Worm (Caenorhabditis elegans): Measurements from ENCODE around the gene T05D4.5.

The T05D4.5 gene

ce11 chrIII:13556039-13556438, 24.6 kb upstream of the T05D4.5 start:
- TF ChIP-seq cnd-1 (tag; optimal IDR thresholded peaks at IDR 0.05) (no peak), unc-120 (tag; optimal IDR thresholded peaks at IDR 0.05; ENCODE audit: poor library complexity, severe bottlenecking) (no peak)

ce11 chrIII:13560715-13561114, 19.9 kb upstream of the T05D4.5 start:
- no peak for TF ChIP-seq mep-1 (tag; optimal IDR thresholded peaks at IDR 0.05)
- TF ChIP-seq blmp-1 (tag; optimal IDR thresholded peaks at IDR 0.05): peak; percentile 91
- TF ChIP-seq ceh-39 (tag; optimal IDR thresholded peaks at IDR 0.05): no peak
- no peak for TF ChIP-seq drap-1 (GFP tag; optimal IDR thresholded peaks at IDR 0.05)
- TF ChIP-seq lin-13 (tag; optimal IDR thresholded peaks at IDR 0.05): no peak
- peak; percentile 67 for TF ChIP-seq ham-2 (GFP tag; optimal IDR thresholded peaks at IDR 0.05)
- no peak for TF ChIP-seq lsy-2 (tag; optimal IDR thresholded peaks at IDR 0.05)

ce11 chrIII:13561233-13561632, 19.4 kb upstream of the T05D4.5 start:
- TF ChIP-seq mls-2 (tag; optimal IDR thresholded peaks at IDR 0.05): no peak
- no peak for TF ChIP-seq drap-1 (GFP tag; optimal IDR thresholded peaks at IDR 0.05)
- no peak for TF ChIP-seq cnd-1 (tag; optimal IDR thresholded peaks at IDR 0.05)
- no peak for TF ChIP-seq bed-3 (GFP tag; optimal IDR thresholded peaks at IDR 0.05)
- TF ChIP-seq ceh-83 (GFP tag; optimal IDR thresholded peaks at IDR 0.05): no peak

- no peak for TF ChIP-seq ceh-43 (GFP tag; optimal IDR thresholded peaks at IDR 0.05)
- no peak for TF ChIP-seq lsy-2 (tag; optimal IDR thresholded peaks at IDR 0.05)
- no peak for TF ChIP-seq ham-2 (GFP tag; optimal IDR thresholded peaks at IDR 0.05)
- TF ChIP-seq mep-1 (tag; optimal IDR thresholded peaks at IDR 0.05): no peak
- no peak for TF ChIP-seq mls-2 (tag; optimal IDR thresholded peaks at IDR 0.05)
- no peak for TF ChIP-seq ceh-39 (tag; optimal IDR thresholded peaks at IDR 0.05)
- no peak for TF ChIP-seq ztf-11 (tag; optimal IDR thresholded peaks at IDR 0.05)
- TF ChIP-seq unc-39 (tag; optimal IDR thresholded peaks at IDR 0.05): no peak
- TF ChIP-seq nhr-2 (tag; optimal IDR thresholded peaks at IDR 0.05): no peak
- no peak for TF ChIP-seq lin-32 (GFP tag; optimal IDR thresholded peaks at IDR 0.05)
- no peak for TF ChIP-seq sem-2 (GFP tag; optimal IDR thresholded peaks at IDR 0.05)
- TF ChIP-seq nhr-12 (tag; optimal IDR thresholded peaks at IDR 0.05): no peak
- TF ChIP-seq nhr-28 (tag; optimal IDR thresholded peaks at IDR 0.05): no peak
- no peak for TF ChIP-seq ces-1 (GFP tag; optimal IDR thresholded peaks at IDR 0.05)
- TF ChIP-seq zip-8 (tag; optimal IDR thresholded peaks at IDR 0.05): no peak
- TF ChIP-seq pha-4 (tag; optimal IDR thresholded peaks at IDR 0.05): no peak
- TF ChIP-seq ceh-83 (GFP tag; optimal IDR thresholded peaks at IDR 0.05): no peak
- TF ChIP-seq unc-62 (GFP tag; optimal IDR thresholded peaks at IDR 0.05): no peak
Measured at ce11 chrIII:13563000-13563522, 17.6 kb upstream of the T05D4.5 start, which contains the start of gene T05D4.2. T05D4.2 (minus strand) TSS chrIII:13563082.

- no peak for TF ChIP-seq unc-120 (tag; optimal IDR thresholded peaks at IDR 0.05; ENCODE audit: poor library complexity, severe bottlenecking)
- TF ChIP-seq mab-5 (tag; optimal IDR thresholded peaks at IDR 0.05): no peak
- TF ChIP-seq bed-3 (GFP tag; optimal IDR thresholded peaks at IDR 0.05): no peak
- TF ChIP-seq lsy-2 (tag; optimal IDR thresholded peaks at IDR 0.05): no peak
- TF ChIP-seq drap-1 (GFP tag; optimal IDR thresholded peaks at IDR 0.05): no peak
- no peak for TF ChIP-seq mls-2 (tag; optimal IDR thresholded peaks at IDR 0.05)
- no peak for TF ChIP-seq nhr-28 (tag; optimal IDR thresholded peaks at IDR 0.05)
- no peak for TF ChIP-seq ztf-11 (tag; optimal IDR thresholded peaks at IDR 0.05)
- TF ChIP-seq cnd-1 (tag; optimal IDR thresholded peaks at IDR 0.05): no peak
- no peak for TF ChIP-seq nhr-237 (tag; optimal IDR thresholded peaks at IDR 0.05)
Measured at ce11 chrIII:13563583-13563982, 17.1 kb upstream of the T05D4.5 start.

- TF ChIP-seq unc-120 (tag; optimal IDR thresholded peaks at IDR 0.05; ENCODE audit: poor library complexity, severe bottlenecking) (peak; percentile 73), ces-1 (GFP tag; optimal IDR thresholded peaks at IDR 0.05) (peak; percentile 74), lsy-2 (tag; optimal IDR thresholded peaks at IDR 0.05) (no peak)
Measured at ce11 chrIII:13564929-13565328, 15.7 kb upstream of the T05D4.5 start, which contains the start of gene aldo-1. aldo-1 (minus strand) TSS chrIII:13564937.

ce11 chrIII:13565972-13566371, 14.7 kb upstream of the T05D4.5 start:
- peak; percentile 60 for TF ChIP-seq ces-1 (GFP tag; optimal IDR thresholded peaks at IDR 0.05)
- TF ChIP-seq nhr-12 (tag; optimal IDR thresholded peaks at IDR 0.05): no peak
